Fruit fly (Drosophila melanogaster) whole organism, embryonic: Measurements from ENCODE around the gene Polr2I.

Source experiments
- B-H1 ChIP-seq: fragments of 200-800 bp; sonication (Bioruptor generic); IDR thresholded peaks from 3 replicates; pipeline ENCODE4 v1.3.6; 2022; ENCODE audit warnings: missing biosample characterization, missing genetic modification characterization
- Bgb ChIP-seq: fragments of 200-800 bp; sonication (Bioruptor generic); IDR thresholded peaks from 2 replicates; pipeline ENCODE4 v1.3.6; 2022; ENCODE audit warnings: missing biosample characterization, missing genetic modification characterization; ENCODE audit not compliant: partially characterized antibody
- CG10209 ChIP-seq: fragments of 200-800 bp; sonication (Bioruptor generic); optimal IDR thresholded peaks from 3 replicates; lab custom pipeline; 2017; ENCODE audit warnings: missing biosample characterization, mild to moderate bottlenecking, missing genetic modification characterization, missing genetic modification reagents
- CG11504 ChIP-seq: fragments of 200-800 bp; sonication (Bioruptor generic); optimal IDR thresholded peaks from 3 replicates; lab custom pipeline; 2019; ENCODE audit warnings: missing biosample characterization, mild to moderate bottlenecking, missing genetic modification characterization, moderate library complexity
- CG12659 ChIP-seq: fragments of 200-800 bp; sonication (Bioruptor generic); optimal IDR thresholded peaks from 3 replicates; lab custom pipeline; 2017; ENCODE audit warnings: mild to moderate bottlenecking, missing biosample characterization, missing genetic modification reagents, missing genetic modification characterization
- CG13424 ChIP-seq: fragments of 200-800 bp; sonication (Bioruptor generic); optimal IDR thresholded peaks from 2 replicates; lab custom pipeline; 2019; ENCODE audit warnings: missing biosample characterization, mild to moderate bottlenecking, missing genetic modification characterization, moderate library complexity
- CG14860 ChIP-seq: fragments of 200-800 bp; sonication (Bioruptor generic); IDR thresholded peaks from 3 replicates; pipeline ENCODE4 v1.3.6; 2022; ENCODE audit warnings: missing biosample characterization, missing genetic modification characterization; ENCODE audit not compliant: partially characterized antibody
- CG15269 ChIP-seq: fragments of 200-800 bp; sonication (Bioruptor generic); optimal IDR thresholded peaks from 2 replicates; lab custom pipeline; 2018; ENCODE audit warnings: missing biosample characterization, mild to moderate bottlenecking, missing genetic modification characterization, moderate library complexity
- CG15514 ChIP-seq: fragments of 200-800 bp; sonication (Bioruptor generic); optimal IDR thresholded peaks from 3 replicates; lab custom pipeline; 2017; ENCODE audit warnings: missing biosample characterization, missing genetic modification characterization, mild to moderate bottlenecking, moderate library complexity, missing genetic modification reagents
- CG17359 ChIP-seq: fragments of 200-800 bp; sonication (Bioruptor generic); optimal IDR thresholded peaks from 3 replicates; lab custom pipeline; 2018; ENCODE audit warnings: missing biosample characterization, mild to moderate bottlenecking, missing genetic modification characterization, moderate library complexity
- CG17361 ChIP-seq: fragments of 200-800 bp; sonication (Bioruptor generic); IDR thresholded peaks from 3 replicates; pipeline ENCODE4 v1.3.6; 2022; ENCODE audit warnings: missing biosample characterization, missing genetic modification characterization
- CG2678 ChIP-seq: fragments of 200-800 bp; sonication (Bioruptor generic); optimal IDR thresholded peaks from 3 replicates; lab custom pipeline; 2019; ENCODE audit warnings: missing biosample characterization, mild to moderate bottlenecking, missing genetic modification characterization, moderate library complexity
- CG3847 ChIP-seq: fragments of 200-800 bp; sonication (Bioruptor generic); IDR thresholded peaks from 2 replicates; pipeline ENCODE4 v1.3.6; 2022; ENCODE audit warnings: missing biosample characterization, missing genetic modification characterization
- CG3995 ChIP-seq: fragments of 200-800 bp; sonication (Bioruptor generic); optimal IDR thresholded peaks from 3 replicates; lab custom pipeline; 2016; ENCODE audit warnings: missing biosample characterization, missing genetic modification characterization
- CG6175 ChIP-seq: fragments of 200-800 bp; sonication (Bioruptor generic); IDR thresholded peaks from 3 replicates; pipeline ENCODE4 v1.3.6; 2022; ENCODE audit warnings: missing biosample characterization, missing genetic modification characterization
- CG7556 ChIP-seq: fragments of 200-800 bp; sonication (Bioruptor generic); optimal IDR thresholded peaks from 2 replicates; lab custom pipeline; 2017; ENCODE audit warnings: missing biosample characterization, mild to moderate bottlenecking, missing genetic modification characterization
- CG7839 ChIP-seq: fragments of 200-800 bp; sonication (Bioruptor generic); optimal IDR thresholded peaks from 3 replicates; lab custom pipeline; 2018; ENCODE audit warnings: missing biosample characterization, mild to moderate bottlenecking, missing genetic modification characterization, moderate library complexity
- CG8765 ChIP-seq: fragments of 200-800 bp; sonication (Bioruptor generic); IDR thresholded peaks from 2 replicates; pipeline ENCODE4 v1.3.6; 2022; ENCODE audit warnings: missing biosample characterization, missing genetic modification characterization
- CG9727 ChIP-seq: fragments of 200-800 bp; sonication (Bioruptor generic); optimal IDR thresholded peaks from 3 replicates; lab custom pipeline; 2017; ENCODE audit warnings: missing biosample characterization, mild to moderate bottlenecking, missing genetic modification characterization
- Camta ChIP-seq: fragments of 200-800 bp; sonication (Bioruptor generic); optimal IDR thresholded peaks from 2 replicates; lab custom pipeline; 2016; ENCODE audit warnings: missing biosample characterization, missing genetic modification characterization
- D19A ChIP-seq: fragments of 200-800 bp; optimal IDR thresholded peaks from 3 replicates; lab custom pipeline; 2019; ENCODE audit warnings: missing biosample characterization, mild to moderate bottlenecking, missing genetic modification characterization, moderate library complexity
- E2f2 ChIP-seq: fragments of 200-800 bp; sonication (Bioruptor generic); IDR thresholded peaks from 2 replicates; pipeline ENCODE4 v1.3.6; 2022; ENCODE audit warnings: missing biosample characterization, missing genetic modification characterization
- Fer1 ChIP-seq: fragments of 200-800 bp; sonication (Bioruptor generic); optimal IDR thresholded peaks from 2 replicates; lab custom pipeline; 2017; ENCODE audit warnings: missing biosample characterization, mild to moderate bottlenecking, missing genetic modification characterization
- HmgZ ChIP-seq: fragments of 200-800 bp; sonication (Bioruptor generic); optimal IDR thresholded peaks from 2 replicates; lab custom pipeline; 2018; ENCODE audit warnings: missing biosample characterization, mild to moderate bottlenecking, missing genetic modification characterization
- Hmr ChIP-seq: fragments of 200-800 bp; sonication (Bioruptor generic); optimal IDR thresholded peaks from 3 replicates; lab custom pipeline; 2017; ENCODE audit warnings: mild to moderate bottlenecking, missing biosample characterization, missing genetic modification reagents, missing genetic modification characterization
- Hr51 ChIP-seq, 2 experiments: fragments of 200-800 bp; sonication (Bioruptor generic); optimal IDR thresholded peaks; 2 replicates in 1 of 2; 3 replicates in 1 of 2; lab custom pipeline; 2016 to 2018; ENCODE audit warnings: missing biosample characterization in 2 of 2, missing genetic modification characterization in 2 of 2, mild to moderate bottlenecking in 1 of 2, moderate library complexity in 1 of 2
- PHDP ChIP-seq: fragments of 200-800 bp; sonication (Bioruptor generic); optimal IDR thresholded peaks from 3 replicates; lab custom pipeline; 2018; ENCODE audit warnings: missing biosample characterization, mild to moderate bottlenecking, missing genetic modification characterization, moderate library complexity
- Sox102F ChIP-seq: fragments of 200-800 bp; sonication (Bioruptor generic); optimal IDR thresholded peaks from 2 replicates; lab custom pipeline; 2018; ENCODE audit warnings: missing biosample characterization, mild to moderate bottlenecking, missing genetic modification characterization, moderate library complexity
- TFAM ChIP-seq: fragments of 200-800 bp; sonication (Bioruptor generic); optimal IDR thresholded peaks from 2 replicates; lab custom pipeline; 2017; ENCODE audit warnings: missing biosample characterization, missing genetic modification characterization, inconsistent platforms
- Xrp1 ChIP-seq: fragments of 200-800 bp; sonication (Bioruptor generic); IDR thresholded peaks from 2 replicates; pipeline ENCODE4 v1.3.6; 2022; ENCODE audit warnings: missing biosample characterization, missing genetic modification characterization
- caup ChIP-seq: fragments of 200-800 bp; sonication (Bioruptor generic); optimal IDR thresholded peaks from 3 replicates; lab custom pipeline; 2017; ENCODE audit warnings: missing biosample characterization, mild to moderate bottlenecking, missing genetic modification characterization, moderate library complexity; ENCODE audit not compliant: severe bottlenecking
- cwo ChIP-seq: fragments of 200-800 bp; sonication (Bioruptor generic); optimal IDR thresholded peaks from 3 replicates; lab custom pipeline; 2017; ENCODE audit warnings: missing biosample characterization, missing genetic modification characterization, mild to moderate bottlenecking, moderate library complexity, missing genetic modification reagents
- dan ChIP-seq: fragments of 200-800 bp; sonication (Bioruptor generic); IDR thresholded peaks from 2 replicates; pipeline ENCODE4 v1.3.6; 2022; ENCODE audit warnings: missing biosample characterization, missing genetic modification characterization
- dmrt99B ChIP-seq: fragments of 200-800 bp; sonication (Bioruptor generic); optimal IDR thresholded peaks from 2 replicates; lab custom pipeline; 2018; ENCODE audit warnings: missing biosample characterization, mild to moderate bottlenecking, missing genetic modification characterization, moderate library complexity
- fd96Cb ChIP-seq: fragments of 200-800 bp; sonication (Bioruptor generic); optimal IDR thresholded peaks from 2 replicates; lab custom pipeline; 2018; ENCODE audit warnings: missing biosample characterization, mild to moderate bottlenecking, missing genetic modification characterization, moderate library complexity
- gem ChIP-seq: fragments of 200-800 bp; sonication (Bioruptor generic); optimal IDR thresholded peaks from 2 replicates; lab custom pipeline; 2019; ENCODE audit warnings: missing biosample characterization, mild to moderate bottlenecking, missing genetic modification characterization, moderate library complexity
- gro ChIP-seq: fragments of 200-800 bp; sonication (Bioruptor generic); optimal IDR thresholded peaks from 2 replicates; lab custom pipeline; 2016; ENCODE audit warnings: missing biosample characterization, missing genetic modification characterization
- lilli ChIP-seq: fragments of 200-800 bp; sonication (Bioruptor generic); optimal IDR thresholded peaks from 3 replicates; lab custom pipeline; 2016; ENCODE audit warnings: missing biosample characterization, missing genetic modification characterization
- phol ChIP-seq: fragments of 200-800 bp; sonication (Bioruptor generic); optimal IDR thresholded peaks from 3 replicates; lab custom pipeline; 2018; ENCODE audit warnings: missing biosample characterization, mild to moderate bottlenecking, missing genetic modification characterization, moderate library complexity
- row ChIP-seq: fragments of 200-800 bp; sonication (Bioruptor generic); IDR thresholded peaks from 3 replicates; pipeline ENCODE4 v1.3.6; 2022; ENCODE audit warnings: missing biosample characterization, missing genetic modification characterization
- sd ChIP-seq: fragments of 200-800 bp; sonication (Bioruptor generic); optimal IDR thresholded peaks from 3 replicates; lab custom pipeline; 2018; ENCODE audit warnings: missing biosample characterization, mild to moderate bottlenecking, missing genetic modification characterization, moderate library complexity
- shn ChIP-seq: fragments of 200-800 bp; sonication (Bioruptor generic); optimal IDR thresholded peaks from 3 replicates; lab custom pipeline; 2016; ENCODE audit warnings: missing biosample characterization, missing genetic modification characterization
- slbo ChIP-seq: fragments of 200-800 bp; sonication (Bioruptor generic); IDR thresholded peaks from 2 replicates; pipeline ENCODE4 v1.3.6; 2022; ENCODE audit warnings: missing biosample characterization, missing genetic modification characterization
- trh ChIP-seq: fragments of 200-800 bp; sonication (Bioruptor generic); optimal IDR thresholded peaks from 2 replicates; lab custom pipeline; 2016; ENCODE audit warnings: missing biosample characterization, missing genetic modification characterization
- unc-4 ChIP-seq: fragments of 200-800 bp; sonication (Bioruptor generic); IDR thresholded peaks from 2 replicates; pipeline ENCODE4 v1.3.6; 2022; ENCODE audit warnings: missing biosample characterization, missing genetic modification characterization; ENCODE audit not compliant: partially characterized antibody

Gene Polr2I

DNA sequence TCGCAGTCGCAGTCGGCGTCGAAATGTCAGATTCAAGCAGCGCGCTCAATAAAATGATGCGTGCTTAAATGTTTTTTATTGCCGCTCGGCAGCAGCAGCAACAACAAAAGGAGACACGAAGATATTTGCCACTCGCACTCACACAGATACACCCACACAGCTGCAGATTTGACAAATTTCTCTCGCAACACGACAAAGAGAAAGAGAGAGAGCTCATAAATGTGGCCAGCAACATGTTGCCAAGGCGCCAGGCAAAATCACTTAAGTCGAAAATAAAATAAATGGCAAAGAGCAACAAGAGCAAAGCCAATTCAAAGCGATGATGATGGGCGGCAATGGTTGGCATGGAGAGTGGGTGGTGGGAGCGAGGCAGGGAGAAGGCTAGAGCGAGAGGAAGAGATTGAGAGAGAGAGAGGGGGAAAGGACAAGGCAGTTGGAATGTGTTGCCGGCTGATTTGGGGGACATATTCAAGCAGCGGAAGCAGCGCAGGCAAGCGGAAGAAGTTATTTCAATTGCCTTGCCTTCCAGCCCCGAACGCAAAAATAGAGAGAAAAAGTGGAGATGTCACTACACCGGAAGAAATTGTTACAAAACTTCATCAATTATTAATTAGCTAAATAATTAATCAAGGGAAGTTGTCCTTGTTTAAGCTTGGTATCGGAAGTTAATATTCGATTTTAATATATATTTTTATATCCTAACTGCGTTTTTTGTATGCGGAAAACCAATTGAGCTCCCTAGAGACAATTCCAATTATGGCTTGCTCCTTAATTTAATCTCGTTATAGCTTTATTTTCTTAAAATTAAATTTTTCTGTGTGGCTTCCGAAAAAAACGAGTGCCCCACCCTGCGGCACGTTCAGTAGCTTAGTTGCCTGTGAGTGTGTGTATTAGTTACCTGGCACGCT, 38.2 kb downstream of the Polr2I start (continued):
- TF ChIP-seq Camta (GFP tag; lab: Kevin White, UChicago) = no peak
- TF ChIP-seq, all 482 proteins: peak for 215

DNA sequence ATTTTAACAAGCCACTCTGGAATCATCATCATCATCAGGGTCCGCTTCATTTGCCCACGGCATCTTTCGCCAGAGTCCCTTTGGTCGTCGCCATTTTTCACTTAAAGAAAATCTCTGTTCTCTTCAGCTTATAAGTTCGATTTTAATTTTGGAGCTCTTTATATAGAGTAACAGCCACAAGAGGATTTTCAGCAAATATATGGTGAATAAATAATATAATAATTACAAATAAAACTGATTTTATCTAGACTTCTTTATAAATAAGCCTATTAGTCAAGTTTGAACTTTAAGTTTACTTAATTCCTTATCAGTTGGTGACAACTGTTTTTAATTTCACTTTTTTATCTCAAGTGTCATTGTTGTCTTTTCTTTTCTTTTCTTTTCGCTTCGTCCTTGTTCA, 39.6 kb downstream of the Polr2I start:
- TF ChIP-seq lilli (GFP tag; lab: Kevin White, UChicago) = no peak
- peak; percentile 9 for TF ChIP-seq CG15269
- no peak for TF ChIP-seq dan (GFP tag; lab: Robert Waterston, UW)
- TF ChIP-seq CG7839 (tag; lab: Kevin White, UChicago) = peak; percentile 25
- TF ChIP-seq Bgb = no peak
- peak; percentile 7 for TF ChIP-seq CG15514 (GFP tag; lab: Kevin White, UChicago)
- TF ChIP-seq CG10209 (GFP tag; lab: Kevin White, UChicago) = no peak
- TF ChIP-seq CG17361 (GFP tag; lab: Robert Waterston, UW) = no peak
- TF ChIP-seq fd96Cb (tag; lab: Kevin White, UChicago) = peak; percentile 4
- TF ChIP-seq gem = peak; percentile 51
- 0 out of 3 replicates have a peak, but pooled peaks have one; percentile 24 for TF ChIP-seq row (GFP tag; lab: Robert Waterston, UW)
- peak; percentile 57 for TF ChIP-seq CG7556
- peak; percentile 10 for TF ChIP-seq CG13424
- no peak for TF ChIP-seq HmgZ (tag; lab: Kevin White, UChicago)
- TF ChIP-seq CG6175 = no peak
- no peak for TF ChIP-seq TFAM (GFP tag; lab: Kevin White, UChicago)
- TF ChIP-seq Hmr (GFP tag; lab: Kevin White, UChicago) = peak; percentile 9
- 0 out of 2 replicates have a peak, but pooled peaks have one; percentile 4 for TF ChIP-seq slbo (GFP tag; lab: Robert Waterston, UW)
- TF ChIP-seq CG14860 (GFP tag; lab: Robert Waterston, UW) = no peak
- TF ChIP-seq Sox102F (GFP tag; lab: Kevin White, UChicago) = no peak
- no peak for TF ChIP-seq E2f2
- TF ChIP-seq CG3847 (GFP tag; lab: Robert Waterston, UW) = no peak
- peak; percentile 60 for TF ChIP-seq CG2678 (tag; lab: Kevin White, UChicago)
- TF ChIP-seq unc-4 (GFP tag; lab: Robert Waterston, UW) = no peak
- TF ChIP-seq CG12659 (GFP tag; lab: Kevin White, UChicago) = peak; percentile 4
- peak; percentile 44 for TF ChIP-seq Fer1
- TF ChIP-seq gro (GFP tag; lab: Kevin White, UChicago) = no peak
- no peak for TF ChIP-seq shn (GFP tag; lab: Kevin White, UChicago)
- TF ChIP-seq Hr51 (GFP tag; optimal IDR thresholded peaks at IDR 0.05; lab: Kevin White, UChicago) = peak in 1 of 2 experiments; percentile 34
- peak; percentile 9 for TF ChIP-seq CG9727 (GFP tag; lab: Kevin White, UChicago)
- no peak for TF ChIP-seq CG3995
- peak; percentile 7 for TF ChIP-seq CG17359 (tag; lab: Kevin White, UChicago)
- TF ChIP-seq caup (GFP tag; lab: Kevin White, UChicago) = peak; percentile 23
- TF ChIP-seq sd (tag; lab: Kevin White, UChicago) = peak; percentile 40
- TF ChIP-seq phol (tag; lab: Kevin White, UChicago) = peak; percentile 9
- TF ChIP-seq PHDP (tag; lab: Kevin White, UChicago) = peak; percentile 12
- TF ChIP-seq dmrt99B (tag; lab: Kevin White, UChicago) = peak; percentile 48
- TF ChIP-seq Xrp1 (GFP tag; lab: Robert Waterston, UW) = 0 out of 2 replicates have a peak, but pooled peaks have one; percentile 7
- no peak for TF ChIP-seq CG8765 (GFP tag; lab: Robert Waterston, UW)
- TF ChIP-seq trh = no peak
- peak; percentile 26 for TF ChIP-seq D19A (tag; lab: Kevin White, UChicago)
- TF ChIP-seq cwo (GFP tag; lab: Kevin White, UChicago) = peak; percentile 43
- no peak for TF ChIP-seq B-H1
- peak; percentile 51 for TF ChIP-seq CG11504 (tag; lab: Kevin White, UChicago)
